Fruit fly (Drosophila melanogaster) whole organism, wandering third instar larva: ENCODE results near the gene Cyp6d4.

Experiments used
- CG32264 ChIP-seq: fragments of 200-800 bp; sonication (Bioruptor generic); optimal IDR thresholded peaks from 2 replicates; lab custom pipeline; 2016; ENCODE audit warnings: missing biosample characterization, missing genetic modification characterization
- CrebA ChIP-seq: fragments of 200-800 bp; sonication (Bioruptor generic); optimal IDR thresholded peaks from 2 replicates; lab custom pipeline; 2016; ENCODE audit warnings: missing biosample characterization, mild to moderate bottlenecking, missing genetic modification characterization, borderline replicate concordance
- Hnf4 ChIP-seq: fragments of 200-800 bp; sonication (Bioruptor generic); optimal IDR thresholded peaks from 2 replicates; lab custom pipeline; 2016; ENCODE audit warnings: missing biosample characterization, mild to moderate bottlenecking, missing genetic modification characterization
- Hr83 ChIP-seq: fragments of 200-300 bp; sonication (Bioruptor generic); optimal IDR thresholded peaks from 2 replicates; lab custom pipeline; 2016; ENCODE audit warnings: missing biosample characterization, mild to moderate bottlenecking, missing genetic modification characterization, moderate library complexity; ENCODE audit not compliant: poor library complexity, severe bottlenecking
- Jra ChIP-seq: sonication (Bioruptor generic); optimal IDR thresholded peaks from 2 replicates; lab custom pipeline; 2016; ENCODE audit warnings: missing biosample characterization, missing genetic modification characterization
- Myc ChIP-seq: fragments of >200 bp; optimal IDR thresholded peaks from 2 replicates; lab custom pipeline; 2017
- OdsH ChIP-seq: fragments of 200-800 bp; sonication (Bioruptor generic); optimal IDR thresholded peaks from 2 replicates; lab custom pipeline; 2016; ENCODE audit warnings: missing biosample characterization, mild to moderate bottlenecking, missing genetic modification characterization
- lola ChIP-seq: fragments of >200 bp; optimal IDR thresholded peaks from 2 replicates; lab custom pipeline; 2017; ENCODE audit warnings: missing biosample characterization, missing genetic modification characterization
- pan ChIP-seq: fragments of >200 bp; optimal IDR thresholded peaks from 2 replicates; lab custom pipeline; 2017
- psq ChIP-seq: fragments of 200-800 bp; sonication (Bioruptor generic); optimal IDR thresholded peaks from 3 replicates; lab custom pipeline; 2017; ENCODE audit warnings: missing biosample characterization, mild to moderate bottlenecking, missing genetic modification characterization, moderate library complexity
- tai ChIP-seq: sonication (Bioruptor generic); optimal IDR thresholded peaks from 2 replicates; lab custom pipeline; 2016; ENCODE audit warnings: missing biosample characterization, missing genetic modification characterization

DNA sequence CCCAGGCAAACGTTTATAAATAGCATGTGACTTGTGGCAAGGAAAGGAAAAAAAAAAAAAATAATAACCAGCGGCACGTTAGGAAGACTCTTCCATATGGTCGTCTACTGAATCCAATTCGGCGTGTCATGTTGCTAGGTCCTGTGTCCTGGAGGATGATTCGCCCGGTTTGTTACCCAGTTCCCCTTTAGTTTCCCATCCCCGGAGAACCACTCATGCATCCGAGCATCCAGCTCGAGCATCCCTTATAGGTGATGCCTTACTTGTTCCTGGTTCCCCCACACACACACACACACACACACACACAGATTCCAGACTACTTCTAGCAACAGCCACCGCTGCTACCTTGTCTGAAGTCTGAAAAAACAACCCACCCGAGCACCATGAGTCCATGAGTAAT lies 19.7 kb downstream of the Cyp6d4 start:
- no peak for TF ChIP-seq pan (lab: Kevin White, UChicago)
- no peak for TF ChIP-seq CG32264 (GFP tag; lab: Kevin White, UChicago)
- no peak for TF ChIP-seq Jra (GFP tag; lab: Kevin White, UChicago)
- no peak for TF ChIP-seq lola (GFP tag; lab: Kevin White, UChicago)
- TF ChIP-seq Hnf4 = no peak
- TF ChIP-seq tai (GFP tag; lab: Kevin White, UChicago) = no peak
- no peak for TF ChIP-seq Hr83 (GFP tag; lab: Kevin White, UChicago)
- TF ChIP-seq Myc = no peak
- no peak for TF ChIP-seq OdsH
- no peak for TF ChIP-seq psq (GFP tag; lab: Kevin White, UChicago)
- TF ChIP-seq CrebA (GFP tag; lab: Kevin White, UChicago) = no peak
